Worm (Caenorhabditis elegans) whole organism, young adult: ENCODE results near the gene ZK1098.9.
A peak's percentile ranks its signal among the peaks of the same experiment; 100 is the strongest.

Experiments used
- F23B12.7 ChIP-seq: sonication (generic microtip); optimal IDR thresholded peaks from 2 replicates; lab custom pipeline; 2017; ENCODE audit warnings: missing genetic modification characterization, mild to moderate bottlenecking, missing compliant biosample characterization, antibody characterized with exemption, moderate library complexity; ENCODE audit not compliant: insufficient read depth
- T07F8.4 ChIP-seq: sonication (generic microtip); optimal IDR thresholded peaks from 2 replicates; lab custom pipeline; 2016; ENCODE audit warnings: mild to moderate bottlenecking, missing genetic modification characterization, moderate library complexity, missing compliant biosample characterization
- hsf-1 ChIP-seq: fragments of 200-800 bp; sonication (Bioruptor generic); IDR thresholded peaks from 2 replicates; pipeline ENCODE4 v1.3.6; 2022; ENCODE audit warnings: missing genetic modification reagents, missing genetic modification characterization, missing compliant biosample characterization
- mxl-1 ChIP-seq: sonication (generic microtip); optimal IDR thresholded peaks from 2 replicates; lab custom pipeline; 2016; ENCODE audit warnings: missing genetic modification characterization, missing compliant biosample characterization
- nhr-27 ChIP-seq: fragments of 200-800 bp; sonication (Bioruptor generic); optimal IDR thresholded peaks from 2 replicates; lab custom pipeline; 2018; ENCODE audit warnings: mild to moderate bottlenecking, missing genetic modification characterization, moderate library complexity, missing compliant biosample characterization
- pha-4 ChIP-seq: fragments of 150-350 bp; sonication (generic microtip); optimal IDR thresholded peaks from 2 replicates; lab custom pipeline; 2014; ENCODE audit warnings: missing biosample characterization, missing genetic modification reagents, missing genetic modification characterization
- snpc-4 ChIP-seq, 5 experiments: fragments of 150-350 bp in 1 of 5; sonication (generic microtip) in 4 of 5; optimal IDR thresholded peaks; 2 replicates each; lab custom pipeline; 2014 to 2018; ENCODE audit warnings: missing genetic modification characterization in 5 of 5, missing biosample characterization in 3 of 5, antibody characterized with exemption in 2 of 5, mild to moderate bottlenecking in 2 of 5, missing compliant biosample characterization in 2 of 5, missing genotype in 2 of 5, moderate library complexity in 2 of 5, missing genetic modification reagents in 1 of 5
- sptf-2 ChIP-seq: fragments of 200-800 bp; sonication (Bioruptor generic); optimal IDR thresholded peaks from 2 replicates; lab custom pipeline; 2018; ENCODE audit warnings: mild to moderate bottlenecking, missing genetic modification characterization, missing compliant biosample characterization
- tbx-9 ChIP-seq: sonication (generic microtip); optimal IDR thresholded peaks from 2 replicates; lab custom pipeline; 2016; ENCODE audit warnings: borderline replicate concordance, missing genetic modification characterization, inconsistent platforms, missing compliant biosample characterization

- TF ChIP-seq nhr-27 = no peak
- TF ChIP-seq tbx-9 = no peak
- TF ChIP-seq snpc-4 (GFP tag; optimal IDR thresholded peaks at IDR 0.05; lab: Kevin White, UChicago) = no peak
- no peak for TF ChIP-seq snpc-4 (tag; optimal IDR thresholded peaks at IDR 0.05; lab: Kevin White, UChicago)
- TF ChIP-seq pha-4 (tag; lab: Kevin White, UChicago) = no peak
- peak; percentile 33 for TF ChIP-seq F23B12.7 (tag; lab: Kevin White, UChicago)
- no peak for TF ChIP-seq T07F8.4
- TF ChIP-seq sptf-2 = no peak
- no peak for TF ChIP-seq mxl-1 (tag; lab: Kevin White, UChicago)
- TF ChIP-seq hsf-1 (GFP tag; lab: Robert Waterston, UW) = no peak
Observed at ce11 chrIII:9523581-9523980, 20.6 kb upstream of the ZK1098.9 start, which contains the start of gene mrps-23.
